Worm (Caenorhabditis elegans) whole organism, L4 larva: ENCODE measurements around the gene rbm-42.

Experiments used
- D1046.2 ChIP-seq: fragments of 200-800 bp; sonication (Bioruptor generic); IDR thresholded peaks from 2 replicates; pipeline ENCODE4 v1.3.6; 2022; ENCODE audit warnings: missing genetic modification characterization, missing compliant biosample characterization
- T26A8.4 ChIP-seq: fragments of 200-800 bp; sonication (Bioruptor generic); IDR thresholded peaks from 2 replicates; pipeline ENCODE4 v1.3.6; 2022; ENCODE audit warnings: missing genetic modification characterization, missing compliant biosample characterization
- Y75B8A.6 ChIP-seq: fragments of 200-800 bp; sonication (Bioruptor generic); IDR thresholded peaks from 2 replicates; pipeline ENCODE4 v1.3.6; 2022; ENCODE audit warnings: missing genetic modification reagents, missing genetic modification characterization, missing compliant biosample characterization
- ZK337.2 ChIP-seq: fragments of 200-800 bp; sonication (Bioruptor generic); IDR thresholded peaks from 2 replicates; pipeline ENCODE4 v1.3.6; 2022; ENCODE audit warnings: missing genetic modification reagents, missing genetic modification characterization, missing compliant biosample characterization
- ZK546.5 ChIP-seq, 2 experiments: sonication (generic microtip); optimal IDR thresholded peaks; 2 replicates each; lab custom pipeline; 2017; ENCODE audit warnings: missing biosample characterization in 2 of 2, missing genetic modification characterization in 2 of 2
- aha-1 ChIP-seq: fragments of 150-350 bp; peaks from one replicate; lab custom pipeline; 2014; ENCODE audit warnings: missing biosample characterization, missing genetic modification characterization
- attf-4 ChIP-seq: sonication (generic microtip); optimal IDR thresholded peaks from 3 replicates; lab custom pipeline; 2017; ENCODE audit warnings: missing biosample characterization, missing genetic modification characterization
- ceh-32 ChIP-seq: sonication (generic microtip); optimal IDR thresholded peaks from 2 replicates; lab custom pipeline; 2016; ENCODE audit warnings: mild to moderate bottlenecking, missing genetic modification characterization, missing compliant biosample characterization; ENCODE audit not compliant: poor library complexity
- ceh-82 ChIP-seq: sonication (generic microtip); optimal IDR thresholded peaks from 2 replicates; lab custom pipeline; 2017; ENCODE audit warnings: missing biosample characterization, missing genetic modification characterization
- daf-16 ChIP-seq, 3 experiments: sonication (generic microtip); optimal IDR thresholded peaks; 2 replicates each; lab custom pipeline; 2016 to 2017; ENCODE audit warnings: missing genetic modification characterization in 3 of 3, missing genetic modification reagents in 3 of 3, mild to moderate bottlenecking in 2 of 3, missing compliant biosample characterization in 2 of 3, missing biosample characterization in 1 of 3, moderate library complexity in 1 of 3
- daf-19 ChIP-seq: fragments of 200-800 bp; sonication (Bioruptor generic); conservative IDR thresholded peaks from 2 replicates; pipeline ENCODE4 v1.3.6; 2022; ENCODE audit warnings: missing genetic modification characterization, missing compliant biosample characterization
- dmd-6 ChIP-seq: fragments of 200-800 bp; sonication (Bioruptor generic); IDR thresholded peaks from 2 replicates; pipeline ENCODE4 v1.3.6; 2022; ENCODE audit warnings: missing genetic modification reagents, missing genetic modification characterization, missing compliant biosample characterization
- duxl-1 ChIP-seq: sonication (generic microtip); optimal IDR thresholded peaks from 2 replicates; lab custom pipeline; 2016; ENCODE audit warnings: mild to moderate bottlenecking, missing genetic modification characterization, moderate library complexity, missing compliant biosample characterization; ENCODE audit not compliant: poor library complexity
- egl-27 ChIP-seq: sonication (generic microtip); optimal IDR thresholded peaks from 3 replicates; lab custom pipeline; 2017; ENCODE audit warnings: missing biosample characterization, missing genetic modification reagents, missing genetic modification characterization
- egl-43 ChIP-seq: fragments of 200-800 bp; sonication (Bioruptor generic); IDR thresholded peaks from 2 replicates; pipeline ENCODE4 v1.3.6; 2022; ENCODE audit warnings: missing genetic modification reagents, missing genetic modification characterization, missing compliant biosample characterization
- gei-8 ChIP-seq: fragments of 200-800 bp; sonication (Bioruptor generic); optimal IDR thresholded peaks from 2 replicates; lab custom pipeline; 2018; ENCODE audit warnings: mild to moderate bottlenecking, missing genetic modification characterization, missing compliant biosample characterization
- hif-1 ChIP-seq, 2 experiments: sonication (generic microtip); optimal IDR thresholded peaks; 2 replicates each; lab custom pipeline; 2016 to 2017; ENCODE audit warnings: missing compliant biosample characterization in 2 of 2, missing genetic modification characterization in 2 of 2, missing genetic modification reagents in 2 of 2, missing genotype in 2 of 2, mild to moderate bottlenecking in 1 of 2
- hlh-11 ChIP-seq: fragments of 200-800 bp; sonication (Bioruptor generic); optimal IDR thresholded peaks from 2 replicates; lab custom pipeline; 2018; ENCODE audit warnings: mild to moderate bottlenecking, missing genetic modification characterization, missing compliant biosample characterization
- hlh-30 ChIP-seq: sonication (generic microtip); optimal IDR thresholded peaks from 2 replicates; lab custom pipeline; 2017; ENCODE audit warnings: antibody characterized with exemption, mild to moderate bottlenecking, missing genetic modification characterization, missing compliant biosample characterization; ENCODE audit not compliant: insufficient read depth
- hmg-1.1 ChIP-seq: fragments of 200-800 bp; sonication (Bioruptor generic); IDR thresholded peaks from 2 replicates; pipeline ENCODE4 v1.3.6; 2022; ENCODE audit warnings: missing genetic modification reagents, missing genetic modification characterization, missing compliant biosample characterization
- lim-7 ChIP-seq: fragments of 200-800 bp; sonication (Bioruptor generic); IDR thresholded peaks from 2 replicates; pipeline ENCODE4 v1.3.6; 2022; ENCODE audit warnings: missing genetic modification characterization, missing compliant biosample characterization
- lin-13 ChIP-seq: fragments of 150-350 bp; optimal IDR thresholded peaks from 2 replicates; lab custom pipeline; 2014; ENCODE audit warnings: missing biosample characterization, missing genetic modification reagents, missing genetic modification characterization
- lin-15B ChIP-seq: fragments of 150-350 bp; sonication (generic microtip); optimal IDR thresholded peaks from 3 replicates; lab custom pipeline; 2014; ENCODE audit warnings: missing biosample characterization, missing genetic modification characterization
- lin-38 ChIP-seq: fragments of 200-800 bp; sonication (Bioruptor generic); IDR thresholded peaks from 2 replicates; pipeline ENCODE4 v1.3.6; 2022; ENCODE audit warnings: missing genetic modification reagents, missing genetic modification characterization, missing compliant biosample characterization
- lsy-2 ChIP-seq, 2 experiments: fragments of 150-350 bp in 1 of 2; sonication (generic microtip) in 1 of 2; optimal IDR thresholded peaks; 2 replicates each; lab custom pipeline; 2014 to 2017; ENCODE audit warnings: missing biosample characterization in 2 of 2, missing genetic modification characterization in 2 of 2
- mdl-1 ChIP-seq, 2 experiments: fragments of 150-350 bp in 1 of 2; sonication (generic microtip) in 1 of 2; optimal IDR thresholded peaks; 2 replicates each; lab custom pipeline; 2014 to 2017; ENCODE audit warnings: missing biosample characterization in 2 of 2, missing genetic modification characterization in 2 of 2
- mes-2 ChIP-seq: sonication (generic microtip); optimal IDR thresholded peaks from 2 replicates; lab custom pipeline; 2016; ENCODE audit warnings: missing genotype, mild to moderate bottlenecking, missing genetic modification characterization, missing compliant biosample characterization; ENCODE audit not compliant: poor library complexity, severe bottlenecking
- mxl-3 ChIP-seq: fragments of 200-800 bp; sonication (Bioruptor generic); optimal IDR thresholded peaks from 2 replicates; lab custom pipeline; 2018; ENCODE audit warnings: mild to moderate bottlenecking, missing genetic modification characterization, missing compliant biosample characterization
- nhr-102 ChIP-seq: sonication (generic microtip); optimal IDR thresholded peaks from 2 replicates; lab custom pipeline; 2016; ENCODE audit warnings: mild to moderate bottlenecking, missing genetic modification characterization, moderate library complexity, missing compliant biosample characterization
- nhr-237 ChIP-seq: sonication (generic microtip); optimal IDR thresholded peaks from 2 replicates; lab custom pipeline; 2017; ENCODE audit warnings: missing biosample characterization, missing genetic modification characterization
- nhr-25 ChIP-seq: sonication (generic microtip); optimal IDR thresholded peaks from 2 replicates; lab custom pipeline; 2017; ENCODE audit warnings: missing genetic modification characterization, mild to moderate bottlenecking, missing compliant biosample characterization, antibody characterized with exemption, moderate library complexity, borderline replicate concordance; ENCODE audit not compliant: insufficient read depth
- nhr-41 ChIP-seq: fragments of 200-800 bp; sonication (Bioruptor generic); IDR thresholded peaks from 2 replicates; pipeline ENCODE4 v1.3.6; 2022; ENCODE audit warnings: missing genetic modification reagents, missing genetic modification characterization, missing compliant biosample characterization
- nhr-48 ChIP-seq: sonication (generic microtip); optimal IDR thresholded peaks from 2 replicates; lab custom pipeline; 2016; ENCODE audit warnings: mild to moderate bottlenecking, missing genetic modification characterization, missing compliant biosample characterization
- pha-4 ChIP-seq, 2 experiments: fragments of 150-350 bp in 1 of 2; fragments of 200-800 bp in 1 of 2; sonication (Bioruptor generic) in 1 of 2; IDR thresholded peaks in 1 of 2; optimal IDR thresholded peaks in 1 of 2; 2 replicates each; pipeline versions ENCODE4 v1.3.6 to Lab custom; 2014 to 2022; ENCODE audit warnings: missing genetic modification characterization in 2 of 2, missing genetic modification reagents in 2 of 2, missing biosample characterization in 1 of 2, missing compliant biosample characterization in 1 of 2
- saeg-2 ChIP-seq: fragments of 200-800 bp; sonication (Bioruptor generic); IDR thresholded peaks from 2 replicates; pipeline ENCODE4 v1.3.6; 2022; ENCODE audit warnings: missing genetic modification reagents, missing genetic modification characterization, missing compliant biosample characterization
- set-16 ChIP-seq: fragments of 200-800 bp; sonication (Bioruptor generic); IDR thresholded peaks from 2 replicates; pipeline ENCODE4 v1.3.6; 2022; ENCODE audit warnings: missing genetic modification reagents, missing genetic modification characterization, missing compliant biosample characterization
- skn-1 ChIP-seq: fragments of 150-350 bp; optimal IDR thresholded peaks from 2 replicates; lab custom pipeline; 2014; ENCODE audit warnings: missing biosample characterization, missing genetic modification characterization
- spr-1 ChIP-seq: sonication (generic microtip); optimal IDR thresholded peaks from 2 replicates; lab custom pipeline; 2016; ENCODE audit warnings: mild to moderate bottlenecking, missing genetic modification characterization, missing compliant biosample characterization
- unc-62 ChIP-seq, 3 experiments: fragments of 150-350 bp in 1 of 3; sonication (generic microtip); optimal IDR thresholded peaks in 2 of 3; peaks in 1 of 3; 1 replicate in 1 of 3; 2 replicates in 2 of 3; lab custom pipeline; 2014 to 2017; ENCODE audit warnings: missing biosample characterization in 3 of 3, missing genetic modification characterization in 3 of 3, missing genetic modification reagents in 3 of 3, missing genotype in 1 of 3
- vab-7 ChIP-seq: fragments of 200-800 bp; sonication (Bioruptor generic); IDR thresholded peaks from 2 replicates; pipeline ENCODE4 v1.3.6; 2022; ENCODE audit warnings: missing genetic modification reagents, missing genetic modification characterization, missing compliant biosample characterization
- zfp-3 ChIP-seq: fragments of 200-800 bp; sonication (Bioruptor generic); conservative IDR thresholded peaks from 2 replicates; pipeline ENCODE4 v1.3.6; 2022; ENCODE audit warnings: missing genetic modification reagents, missing genetic modification characterization, missing compliant biosample characterization
- ztf-7 ChIP-seq: fragments of 150-350 bp; optimal IDR thresholded peaks from 2 replicates; lab custom pipeline; 2014; ENCODE audit warnings: missing biosample characterization, missing genetic modification characterization

rbm-42 gene

ce11 chrIII:5136033-5136597 lies 16.9 kb downstream of the rbm-42 start, which contains the start of gene tbx-2:
Gene tbx-2, minus strand, starts transcription at chrIII:5136296.
- TF ChIP-seq daf-19 (GFP tag; lab: Robert Waterston, UW) (no peak), ZK546.5 (tag; optimal IDR thresholded peaks at IDR 0.05; lab: Kevin White, UChicago) (no peak), egl-43 (0 out of 2 replicates have a peak, but pooled peaks have one; percentile 34), ztf-7 (tag; lab: Kevin White, UChicago) (no peak), attf-4 (no peak), gei-8 (no peak), saeg-2 (GFP tag; lab: Robert Waterston, UW) (no peak), hmg-1.1 (peak; percentile 29; the same call in 1 of the 2 replicates), daf-16 (GFP tag; optimal IDR thresholded peaks at IDR 0.05; lab: Kevin White, UChicago) (no peak), daf-16 (tag; optimal IDR thresholded peaks at IDR 0.05; lab: Kevin White, UChicago) (no peak), mdl-1 (tag; optimal IDR thresholded peaks at IDR 0.05; lab: Kevin White, UChicago) (peak in 1 of 2 experiments; percentile 13), hlh-11 (tag; lab: Kevin White, UChicago) (peak; percentile 44), duxl-1 (tag; lab: Kevin White, UChicago) (peak; percentile 3), mxl-3 (GFP tag; lab: Kevin White, UChicago) (peak; percentile 61), mes-2 (peak; percentile 31), hlh-30 (peak; percentile 54), ceh-32 (tag; lab: Kevin White, UChicago) (no peak), egl-27 (tag; lab: Kevin White, UChicago) (no peak), lsy-2 (tag; optimal IDR thresholded peaks at IDR 0.05; lab: Kevin White, UChicago) (peak in 1 of 2 experiments; percentile 41), skn-1 (tag; lab: Kevin White, UChicago) (no peak), lin-13 (GFP tag; lab: Kevin White, UChicago) (no peak), set-16 (GFP tag; lab: Robert Waterston, UW) (peak; percentile 58), aha-1 (peak; percentile 78), lin-38 (GFP tag; lab: Robert Waterston, UW) (no peak), ceh-82 (tag; lab: Kevin White, UChicago) (no peak), unc-62 (GFP tag; optimal IDR thresholded peaks at IDR 0.05 in 1 of 2; lab: Kevin White, UChicago) (peak in 1 of 2 experiments; percentile 78), unc-62 (tag; optimal IDR thresholded peaks at IDR 0.05; lab: Kevin White, UChicago) (no peak)
- TF ChIP-seq, all 104 proteins: peak for 12

ce11 chrIII:5134506-5134905 lies 18.5 kb downstream of the rbm-42 start:
- TF ChIP-seq hlh-11 (tag; lab: Kevin White, UChicago) (peak; percentile 18), lsy-2 (tag; optimal IDR thresholded peaks at IDR 0.05; lab: Kevin White, UChicago) (peak in 1 of 2 experiments; percentile 24), Y75B8A.6 (GFP tag; lab: Robert Waterston, UW) (no peak), vab-7 (no peak), ZK546.5 (tag; optimal IDR thresholded peaks at IDR 0.05; lab: Kevin White, UChicago) (no peak), skn-1 (tag; lab: Kevin White, UChicago) (no peak), nhr-102 (tag; lab: Kevin White, UChicago) (no peak)

- no peak for TF ChIP-seq hif-1 (tag; optimal IDR thresholded peaks at IDR 0.05; lab: Kevin White, UChicago)
- TF ChIP-seq D1046.2 (GFP tag; lab: Robert Waterston, UW) = no peak
- no peak for TF ChIP-seq nhr-25 (tag; lab: Kevin White, UChicago)
- no peak for TF ChIP-seq nhr-237 (tag; lab: Kevin White, UChicago)
- no peak for TF ChIP-seq hlh-30
- no peak for TF ChIP-seq nhr-48 (tag; lab: Kevin White, UChicago)
- no peak for TF ChIP-seq lin-15B (tag; lab: Kevin White, UChicago)
- TF ChIP-seq pha-4 (GFP tag; IDR thresholded peaks at IDR 0.05; lab: Robert Waterston, UW) = no peak
- no peak for TF ChIP-seq pha-4 (tag; optimal IDR thresholded peaks at IDR 0.05; lab: Kevin White, UChicago)
- TF ChIP-seq zfp-3 = no peak
- TF ChIP-seq spr-1 (tag; lab: Kevin White, UChicago) = no peak
- no peak for TF ChIP-seq lim-7 (GFP tag; lab: Robert Waterston, UW)
- TF ChIP-seq nhr-41 = no peak
- TF ChIP-seq lsy-2 (tag; optimal IDR thresholded peaks at IDR 0.05; lab: Kevin White, UChicago) = no peak
- TF ChIP-seq ceh-32 (tag; lab: Kevin White, UChicago) = no peak
- TF ChIP-seq lin-13 (GFP tag; lab: Kevin White, UChicago) = no peak
- TF ChIP-seq dmd-6 (GFP tag; lab: Robert Waterston, UW) = no peak
- TF ChIP-seq ZK337.2 (GFP tag; lab: Robert Waterston, UW) = no peak
- TF ChIP-seq daf-16 (GFP tag; optimal IDR thresholded peaks at IDR 0.05; lab: Kevin White, UChicago) = no peak
- no peak for TF ChIP-seq daf-16 (tag; optimal IDR thresholded peaks at IDR 0.05; lab: Kevin White, UChicago)
- no peak for TF ChIP-seq vab-7
- no peak for TF ChIP-seq T26A8.4 (GFP tag; lab: Robert Waterston, UW)
- TF ChIP-seq, all 104 proteins: peak for 0
These were observed 22.4 kb downstream of the rbm-42 start for ce11 chrIII:5130654-5131053.
